Fruit fly (Drosophila melanogaster): ENCODE measurements around the gene Polr2C.
A peak's percentile ranks its signal among the peaks of the same experiment; 100 is the strongest.

The Polr2C gene

dm6 chr2L:13839744-13840151 is 6.6 kb downstream of the Polr2C start (continued):
- TF ChIP-seq CG9932 (GFP tag; IDR thresholded peaks at IDR 0.05) (peak; percentile 58; the same call in 1 of the 2 replicates), chinmo (GFP tag; IDR thresholded peaks at IDR 0.05; ENCODE audit: partially characterized antibody) (0 out of 4 replicates have a peak, but pooled peaks have one; percentile 14), Sox102F (GFP tag; optimal IDR thresholded peaks at IDR 0.05) (peak; percentile 90), CG18262 (tag; optimal IDR thresholded peaks at IDR 0.05) (peak; percentile 86), aop (GFP tag; IDR thresholded peaks at IDR 0.05) (no peak), CG13624 (GFP tag; optimal IDR thresholded peaks at IDR 0.05) (peak; percentile 75), vnd (GFP tag; IDR thresholded peaks at IDR 0.05; ENCODE audit: partially characterized antibody) (no peak), BEAF-32 (GFP tag; optimal IDR thresholded peaks at IDR 0.05) (no peak), Pdp1 (GFP tag; optimal IDR thresholded peaks at IDR 0.05) (peak; percentile 73 to 76), CG8089 (GFP tag; optimal IDR thresholded peaks at IDR 0.05) (peak; percentile 31), CG34376 (GFP tag; optimal IDR thresholded peaks at IDR 0.05) (no peak), CG7928 (GFP tag; optimal IDR thresholded peaks at IDR 0.05) (peak; percentile 8), HmgZ (tag; optimal IDR thresholded peaks at IDR 0.05) (peak; percentile 14), MBD-R2 (GFP tag; IDR thresholded peaks at IDR 0.05) (0 out of 2 replicates have a peak, but pooled peaks have one; percentile 41), CG7372 (GFP tag; IDR thresholded peaks at IDR 0.05) (0 out of 2 replicates have a peak, but pooled peaks have one; percentile 22), kni (GFP tag; optimal IDR thresholded peaks at IDR 0.05) (no peak), CG15479 (GFP tag; optimal IDR thresholded peaks at IDR 0.05) (no peak), CG18476 (GFP tag; optimal IDR thresholded peaks at IDR 0.05) (peak; percentile 63), CG6175 (GFP tag; IDR thresholded peaks at IDR 0.05) (no peak), ATbp (GFP tag; optimal IDR thresholded peaks at IDR 0.05) (peak; percentile 68), Bteb2 (GFP tag; optimal IDR thresholded peaks at IDR 0.05) (peak; percentile 72), HLH4C (GFP tag; IDR thresholded peaks at IDR 0.05; ENCODE audit: partially characterized antibody) (no peak), usp (GFP tag; optimal IDR thresholded peaks at IDR 0.05) (no peak), Abd-B (GFP tag; optimal IDR thresholded peaks at IDR 0.05) (peak; percentile 88), CG10654 (GFP tag; optimal IDR thresholded peaks at IDR 0.05) (peak; percentile 68), Rx (GFP tag; IDR thresholded peaks at IDR 0.05) (0 out of 2 replicates have a peak, but pooled peaks have one; percentile 42), kay (GFP tag; optimal IDR thresholded peaks at IDR 0.05) (peak; percentile 34), cg (GFP tag; optimal IDR thresholded peaks at IDR 0.05) (peak; percentile 31), CG8765 (GFP tag; IDR thresholded peaks at IDR 0.05) (no peak), CG2116 (GFP tag; optimal IDR thresholded peaks at IDR 0.05) (peak; percentile 46), repo (GFP tag; optimal IDR thresholded peaks at IDR 0.05) (peak; percentile 47), CG4360 (GFP tag; IDR thresholded peaks at IDR 0.05) (no peak), CG15011 (GFP tag; optimal IDR thresholded peaks at IDR 0.05) (peak; percentile 52), yki (optimal IDR thresholded peaks at IDR 0.05) (no peak), Lpt (GFP tag; optimal IDR thresholded peaks at IDR 0.05) (no peak), gro (GFP tag; optimal IDR thresholded peaks at IDR 0.05) (peak; percentile 15), ac (GFP tag; optimal IDR thresholded peaks at IDR 0.05) (peak; percentile 9), D19A (tag; optimal IDR thresholded peaks at IDR 0.05) (peak; percentile 85), CG32767 (GFP tag; IDR thresholded peaks at IDR 0.05) (peak; percentile 80), NC2α (GFP tag; optimal IDR thresholded peaks at IDR 0.05) (peak; percentile 61), Xrp1 (GFP tag; IDR thresholded peaks at IDR 0.05) (peak; percentile 83), Bdp1 (GFP tag; optimal IDR thresholded peaks at IDR 0.05) (peak; percentile 49), CG14710 (tag; optimal IDR thresholded peaks at IDR 0.05) (peak; percentile 78), pros (GFP tag; optimal IDR thresholded peaks at IDR 0.05) (no peak), Hey (tag; optimal IDR thresholded peaks at IDR 0.05) (no peak), Oaz (GFP tag; IDR thresholded peaks at IDR 0.05) (peak; percentile 65; the same call in 1 of the 2 replicates), pum (GFP tag; optimal IDR thresholded peaks at IDR 0.05) (peak; percentile 77), CG2199 (GFP tag; IDR thresholded peaks at IDR 0.05) (peak; percentile 74; the same call in 1 of the 3 replicates), CG18011 (GFP tag; optimal IDR thresholded peaks at IDR 0.05) (peak; percentile 40), Mad (GFP tag; optimal IDR thresholded peaks at IDR 0.05) (peak; percentile 66), YL-1 (GFP tag; optimal IDR thresholded peaks at IDR 0.05) (peak; percentile 41)

Data from whole organism, embryonic.